Worm (Caenorhabditis elegans): ENCODE data around the gene F16H6.7.
A peak's percentile ranks its signal among the peaks of the same experiment; 100 is the strongest.

Gene F16H6.7

DNA sequence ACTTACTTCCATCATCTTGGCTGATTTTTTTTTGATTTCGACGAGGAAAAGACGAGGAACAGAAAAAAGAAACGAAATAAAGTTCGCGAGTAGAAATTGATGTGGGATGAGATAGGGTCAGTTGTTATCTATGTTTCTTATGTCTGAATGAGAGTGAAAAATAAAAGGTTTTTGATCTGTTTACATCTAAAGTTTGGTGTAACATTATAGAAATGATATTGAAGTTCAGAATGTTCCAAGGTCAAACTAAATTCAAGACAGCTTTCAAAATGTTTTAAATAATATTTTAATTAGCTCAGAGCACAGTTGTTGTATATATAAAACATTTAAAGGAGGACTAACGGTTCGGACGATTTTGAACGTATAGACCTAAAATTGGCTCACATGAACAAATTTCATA is at the start of gene F16H6.7:
F16H6.7 (minus strand) TSS at position 101 of the 400 bp plus-strand sequence.
- TF ChIP-seq unc-42 (tag; optimal IDR thresholded peaks at IDR 0.05) (no peak), nhr-11 (tag; optimal IDR thresholded peaks at IDR 0.05) (no peak), npax-4 (tag; optimal IDR thresholded peaks at IDR 0.05) (no peak), pha-2 (tag; optimal IDR thresholded peaks at IDR 0.05) (no peak), ceh-6 (GFP tag; optimal IDR thresholded peaks at IDR 0.05) (no peak), rnt-1 (tag; optimal IDR thresholded peaks at IDR 0.05) (no peak), pat-9 (tag; optimal IDR thresholded peaks at IDR 0.05) (no peak), tbx-7 (tag; optimal IDR thresholded peaks at IDR 0.05) (no peak), dve-1 (tag; optimal IDR thresholded peaks at IDR 0.05) (no peak), lim-6 (tag; optimal IDR thresholded peaks at IDR 0.05) (no peak), pqm-1 (tag; optimal IDR thresholded peaks at IDR 0.05) (no peak), ama-1 (optimal IDR thresholded peaks at IDR 0.05) (no peak), ttx-3 (tag; optimal IDR thresholded peaks at IDR 0.05) (no peak), ceh-22 (tag; optimal IDR thresholded peaks at IDR 0.05) (no peak), zip-5 (tag; optimal IDR thresholded peaks at IDR 0.05) (no peak), ref-2 (tag; optimal IDR thresholded peaks at IDR 0.05) (no peak)

ce11 chrV:18254483-18254882 is 45.5 kb upstream of the F16H6.7 start, which contains the start of gene R10E8.5:
R10E8.5 (plus strand) TSS chrV:18254783.
- TF ChIP-seq che-1 (tag; optimal IDR thresholded peaks at IDR 0.05) (no peak), Y22D7AL.16 (tag; optimal IDR thresholded peaks at IDR 0.05) (no peak), nhr-11 (tag; optimal IDR thresholded peaks at IDR 0.05) (no peak), madf-2 (tag; optimal IDR thresholded peaks at IDR 0.05) (no peak), eyg-1 (tag; optimal IDR thresholded peaks at IDR 0.05) (no peak), fkh-10 (GFP tag; optimal IDR thresholded peaks at IDR 0.05) (no peak), C08G9.2 (tag; optimal IDR thresholded peaks at IDR 0.05) (no peak), ceh-19 (GFP tag; optimal IDR thresholded peaks at IDR 0.05) (no peak), pha-2 (tag; optimal IDR thresholded peaks at IDR 0.05) (no peak), ceh-22 (tag; optimal IDR thresholded peaks at IDR 0.05) (no peak)

- no peak for TF ChIP-seq hlh-15 (tag; optimal IDR thresholded peaks at IDR 0.05)
- no peak for TF ChIP-seq pax-1 (tag; optimal IDR thresholded peaks at IDR 0.05)
Measured at ce11 chrV:18253494-18253893, 44.5 kb upstream of the F16H6.7 start, which contains the start of gene R10E8.2. R10E8.2 (plus strand) TSS chrV:18253794.

DNA sequence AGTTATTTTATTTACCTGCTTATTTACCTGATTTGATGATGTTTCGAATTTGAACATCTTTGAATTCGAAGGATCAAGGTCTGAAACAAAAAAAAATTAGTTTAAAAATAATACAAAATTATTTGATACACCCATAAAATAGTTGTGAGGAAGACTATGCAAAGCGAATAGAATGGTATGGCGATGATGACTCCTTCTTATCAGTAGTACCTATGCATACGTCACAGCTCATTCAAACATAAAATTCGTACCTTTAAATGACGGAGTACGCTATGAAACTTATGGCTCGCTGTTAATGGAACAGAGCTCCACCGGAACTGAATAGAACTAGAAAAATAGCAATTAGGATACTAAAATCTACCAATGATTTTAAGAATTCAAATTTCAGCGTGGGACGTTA is 43.3 kb upstream of the F16H6.7 start, which contains the start of gene R10E8.1:
R10E8.1 (minus strand) TSS at position 178 of the 400 bp plus-strand sequence.
- TF ChIP-seq lim-6 (tag; optimal IDR thresholded peaks at IDR 0.05) (no peak), elt-2 (tag; optimal IDR thresholded peaks at IDR 0.05) (peak; percentile 13)

DNA sequence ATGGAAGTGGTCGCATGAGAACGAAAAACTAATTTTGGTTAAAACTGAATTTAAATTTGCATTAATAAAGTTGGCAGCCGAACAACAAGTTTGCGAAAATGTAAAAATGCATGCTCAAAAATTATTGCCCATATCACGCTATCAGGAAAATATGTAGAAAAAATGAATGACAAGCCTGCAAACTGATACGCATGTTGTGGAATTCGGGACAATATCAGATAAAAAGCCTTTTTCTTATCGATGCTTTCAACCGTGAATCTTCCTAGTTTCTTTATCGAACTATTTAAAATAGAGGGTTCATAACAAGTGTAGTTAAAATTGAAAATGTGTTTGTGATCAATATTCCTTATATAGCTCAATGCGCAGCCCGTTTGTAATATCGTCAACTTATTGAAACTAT is 37.1 kb upstream of the F16H6.7 start:
- no peak for TF ChIP-seq ceh-18 (tag; optimal IDR thresholded peaks at IDR 0.05)
- no peak for TF ChIP-seq ceh-30 (tag; optimal IDR thresholded peaks at IDR 0.05)
- no peak for TF ChIP-seq K02D7.2 (tag; optimal IDR thresholded peaks at IDR 0.05)
- TF ChIP-seq elt-2 (tag; optimal IDR thresholded peaks at IDR 0.05) = peak; percentile 7
- no peak for TF ChIP-seq pha-4 (tag; optimal IDR thresholded peaks at IDR 0.05)
- no peak for TF ChIP-seq unc-86 (tag; optimal IDR thresholded peaks at IDR 0.05)

DNA sequence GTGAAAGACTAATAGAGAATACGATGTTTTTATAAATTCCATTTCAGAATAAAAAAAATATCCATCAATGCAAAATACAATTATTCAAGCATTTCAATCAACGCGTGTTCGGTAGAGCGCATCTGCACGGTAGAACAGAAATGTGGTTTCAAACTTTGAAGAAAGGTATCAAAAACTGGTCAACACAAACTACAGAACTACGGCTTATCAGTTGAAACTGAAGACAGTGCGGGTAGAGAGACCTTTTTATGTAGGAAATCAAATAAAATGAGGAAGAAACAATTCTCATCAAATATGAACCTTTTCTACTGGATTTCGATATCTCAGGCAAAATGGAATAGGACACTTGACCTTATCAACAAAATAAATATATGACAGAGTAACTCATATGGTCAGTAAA is 35.4 kb upstream of the F16H6.7 start:
- TF ChIP-seq ceh-6 (GFP tag; optimal IDR thresholded peaks at IDR 0.05) (no peak), ceh-2 (tag; optimal IDR thresholded peaks at IDR 0.05) (no peak), fkh-6 (tag; optimal IDR thresholded peaks at IDR 0.05) (no peak), pha-2 (tag; optimal IDR thresholded peaks at IDR 0.05) (no peak), lim-6 (tag; optimal IDR thresholded peaks at IDR 0.05) (no peak), ceh-45 (GFP tag; IDR thresholded peaks at IDR 0.05) (no peak), che-1 (tag; optimal IDR thresholded peaks at IDR 0.05) (no peak), ceh-24 (tag; optimal IDR thresholded peaks at IDR 0.05) (no peak)

All from whole organism, late embryonic.